Fruit fly (Drosophila melanogaster): Measurements from ENCODE around the gene CG13843.
A peak's percentile ranks its signal among the peaks of the same experiment; 100 is the strongest.

CG13843 gene

dm6 chr3R:22618280-22618679 is 9.0 kb downstream of the CG13843 start, which contains the start of gene mRpL45:
mRpL45 (plus strand) TSS chr3R:22618492.
- TF ChIP-seq fkh (GFP tag; optimal IDR thresholded peaks at IDR 0.05) (peak; percentile 92), net (GFP tag; optimal IDR thresholded peaks at IDR 0.05) (no peak)

dm6 chr3R:22624737-22625136 is 15.5 kb downstream of the CG13843 start:
- TF ChIP-seq CG3919 (GFP tag; optimal IDR thresholded peaks at IDR 0.05): peak; percentile 94
- TF ChIP-seq CG11762 (GFP tag; optimal IDR thresholded peaks at IDR 0.05; ENCODE audit: insufficient read depth): peak; percentile 85
- peak; percentile 87 for TF ChIP-seq CG7368 (GFP tag; optimal IDR thresholded peaks at IDR 0.05)
- peak; percentile 11 for TF ChIP-seq Hr39 (GFP tag; optimal IDR thresholded peaks at IDR 0.05)
- peak; percentile 81 to 89 for TF ChIP-seq ss (GFP tag; optimal IDR thresholded peaks at IDR 0.05)
- peak; percentile 87 for TF ChIP-seq CG16779 (tag; optimal IDR thresholded peaks at IDR 0.05)
- no peak for TF ChIP-seq CG6854 (GFP tag; optimal IDR thresholded peaks at IDR 0.05)
- TF ChIP-seq CG6276 (GFP tag; optimal IDR thresholded peaks at IDR 0.05): no peak
- peak; percentile 93 for TF ChIP-seq svp (GFP tag)
- TF ChIP-seq cyc (GFP tag; optimal IDR thresholded peaks at IDR 0.05): peak; percentile 81
- no peak for TF ChIP-seq Eip93F (GFP tag; optimal IDR thresholded peaks at IDR 0.05)
- peak; percentile 79 for TF ChIP-seq lz (GFP tag; optimal IDR thresholded peaks at IDR 0.05)
- TF ChIP-seq esn (GFP tag; optimal IDR thresholded peaks at IDR 0.05): peak; percentile 84
- TF ChIP-seq OdsH (GFP tag; optimal IDR thresholded peaks at IDR 0.05): peak; percentile 89
- peak; percentile 84 for TF ChIP-seq CG1621 (tag; optimal IDR thresholded peaks at IDR 0.05)
- TF ChIP-seq CG8632 (GFP tag; optimal IDR thresholded peaks at IDR 0.05): peak; percentile 75
- peak; percentile 89 for TF ChIP-seq CG10631 (GFP tag; optimal IDR thresholded peaks at IDR 0.05)
- peak; percentile 78 for TF ChIP-seq dac (GFP tag; optimal IDR thresholded peaks at IDR 0.05)
- peak; percentile 90 for TF ChIP-seq Gug (GFP tag; IDR thresholded peaks at IDR 0.05)
- TF ChIP-seq CG32006 (GFP tag; optimal IDR thresholded peaks at IDR 0.05): peak; percentile 93
- TF ChIP-seq Ets21C (GFP tag; optimal IDR thresholded peaks at IDR 0.05): no peak
- TF ChIP-seq fkh (GFP tag; optimal IDR thresholded peaks at IDR 0.05): no peak
- TF ChIP-seq Met (GFP tag; optimal IDR thresholded peaks at IDR 0.05): no peak
- TF ChIP-seq CG34406 (GFP tag; optimal IDR thresholded peaks at IDR 0.05): peak; percentile 79
- peak; percentile 86 for TF ChIP-seq CG3032 (tag; optimal IDR thresholded peaks at IDR 0.05)
- peak; percentile 95 for TF ChIP-seq Hr4 (GFP tag; optimal IDR thresholded peaks at IDR 0.05)
- peak; percentile 72 for TF ChIP-seq CG9139 (GFP tag; optimal IDR thresholded peaks at IDR 0.05)
- TF ChIP-seq CG6808 (GFP tag; optimal IDR thresholded peaks at IDR 0.05): peak; percentile 86
- peak; percentile 88 for TF ChIP-seq spab (GFP tag; optimal IDR thresholded peaks at IDR 0.05)
- TF ChIP-seq Smox (GFP tag; optimal IDR thresholded peaks at IDR 0.05): no peak
- TF ChIP-seq CG15336 (GFP tag; IDR thresholded peaks at IDR 0.05): peak; percentile 97
- peak; percentile 87 for TF ChIP-seq achi (GFP tag; optimal IDR thresholded peaks at IDR 0.05)
- TF ChIP-seq Ets96B (tag; optimal IDR thresholded peaks at IDR 0.05): peak; percentile 90
- TF ChIP-seq salr (GFP tag; optimal IDR thresholded peaks at IDR 0.05): peak in 1 of 2 experiments; percentile 68
- TF ChIP-seq Sox15 (GFP tag; optimal IDR thresholded peaks at IDR 0.05): peak; percentile 78
- TF ChIP-seq CG8319 (GFP tag; optimal IDR thresholded peaks at IDR 0.05): peak; percentile 91
- peak; percentile 78 for TF ChIP-seq fd59A (GFP tag; optimal IDR thresholded peaks at IDR 0.05)
- TF ChIP-seq vri (GFP tag; optimal IDR thresholded peaks at IDR 0.05): no peak
- peak; percentile 98 for TF ChIP-seq Eip78C (GFP tag)
- peak; percentile 60 for TF ChIP-seq fd85E (GFP tag; optimal IDR thresholded peaks at IDR 0.05)
- TF ChIP-seq CG11902 (GFP tag; optimal IDR thresholded peaks at IDR 0.05): peak; percentile 76
- peak; percentile 85 for TF ChIP-seq CG11294 (GFP tag; IDR thresholded peaks at IDR 0.05)
- TF ChIP-seq Hr38 (GFP tag; optimal IDR thresholded peaks at IDR 0.05): peak; percentile 44
- no peak for TF ChIP-seq CG4318 (GFP tag; optimal IDR thresholded peaks at IDR 0.05)
- peak; percentile 95 for TF ChIP-seq eg (GFP tag; IDR thresholded peaks at IDR 0.05)
- peak; percentile 90 for TF ChIP-seq dsx (GFP tag; optimal IDR thresholded peaks at IDR 0.05; ENCODE audit: poor library complexity, severe bottlenecking)
- no peak for TF ChIP-seq pdm3 (GFP tag; optimal IDR thresholded peaks at IDR 0.05)
- peak; percentile 90 for TF ChIP-seq Lpt (GFP tag; optimal IDR thresholded peaks at IDR 0.05)
- TF ChIP-seq topi (GFP tag; optimal IDR thresholded peaks at IDR 0.05): peak; percentile 81

Measured in whole organism, prepupa.